Fruit fly (Drosophila melanogaster) whole organism, prepupa: ENCODE measurements around the gene Cpr97Eb.
A peak's percentile ranks its signal among the peaks of the same experiment; 100 is the strongest.

Experiments
- Blimp-1 ChIP-seq: fragments of 200-800 bp; sonication (Bioruptor generic); optimal IDR thresholded peaks from 3 replicates; lab custom pipeline; 2017; ENCODE audit warnings: missing biosample characterization, missing genetic modification characterization, mild to moderate bottlenecking, moderate library complexity, missing genetic modification reagents
- CG10631 ChIP-seq: fragments of 200-800 bp; sonication (Bioruptor generic); optimal IDR thresholded peaks from 2 replicates; lab custom pipeline; 2016; ENCODE audit warnings: missing biosample characterization, missing genetic modification characterization
- CG11294 ChIP-seq: fragments of 200-800 bp; sonication (Bioruptor generic); IDR thresholded peaks from 2 replicates; pipeline ENCODE4 v1.3.6; 2022; ENCODE audit warnings: missing biosample characterization, missing genetic modification characterization
- CG11762 ChIP-seq: fragments of 200-800 bp; sonication (Bioruptor generic); optimal IDR thresholded peaks from 3 replicates; lab custom pipeline; 2016; ENCODE audit warnings: missing biosample characterization, missing genetic modification characterization; ENCODE audit not compliant: insufficient read depth
- CG11902 ChIP-seq: fragments of 200-800 bp; sonication (Bioruptor generic); optimal IDR thresholded peaks from 3 replicates; lab custom pipeline; 2016; ENCODE audit warnings: missing biosample characterization, missing genetic modification characterization
- CG15336 ChIP-seq: fragments of 200-800 bp; sonication (Bioruptor generic); IDR thresholded peaks from 2 replicates; pipeline ENCODE4 v1.3.6; 2022; ENCODE audit warnings: missing biosample characterization, missing genetic modification characterization
- CG1621 ChIP-seq: fragments of 200-800 bp; sonication (Bioruptor generic); optimal IDR thresholded peaks from 3 replicates; lab custom pipeline; 2018; ENCODE audit warnings: missing biosample characterization, mild to moderate bottlenecking, missing genetic modification characterization
- CG16779 ChIP-seq: fragments of 200-800 bp; sonication (Bioruptor generic); optimal IDR thresholded peaks from 3 replicates; lab custom pipeline; 2017; ENCODE audit warnings: missing biosample characterization, mild to moderate bottlenecking, missing genetic modification characterization
- CG31627 ChIP-seq: fragments of 200-800 bp; sonication (Bioruptor generic); optimal IDR thresholded peaks from 3 replicates; lab custom pipeline; 2016; ENCODE audit warnings: missing biosample characterization, missing genetic modification characterization
- CG32006 ChIP-seq: fragments of 200-800 bp; sonication (Bioruptor generic); optimal IDR thresholded peaks from 3 replicates; lab custom pipeline; 2017; ENCODE audit warnings: missing biosample characterization, mild to moderate bottlenecking, missing genetic modification characterization
- CG34406 ChIP-seq: fragments of 200-800 bp; sonication (Bioruptor generic); optimal IDR thresholded peaks from 3 replicates; lab custom pipeline; 2016; ENCODE audit warnings: missing biosample characterization, missing genetic modification characterization
- CG3919 ChIP-seq: fragments of 200-800 bp; sonication (Bioruptor generic); optimal IDR thresholded peaks from 3 replicates; lab custom pipeline; 2016; ENCODE audit warnings: missing biosample characterization, missing genetic modification characterization
- CG4318 ChIP-seq: fragments of 200-800 bp; sonication (Bioruptor generic); optimal IDR thresholded peaks from 3 replicates; lab custom pipeline; 2017; ENCODE audit warnings: missing biosample characterization, mild to moderate bottlenecking, missing genetic modification characterization
- CG6163 ChIP-seq: fragments of 200-800 bp; sonication (Bioruptor generic); IDR thresholded peaks from 3 replicates; pipeline ENCODE4 v1.3.6; 2022; ENCODE audit warnings: missing biosample characterization, missing genetic modification characterization
- CG6792 ChIP-seq: fragments of 200-800 bp; sonication (Bioruptor generic); optimal IDR thresholded peaks from 3 replicates; lab custom pipeline; 2016; ENCODE audit warnings: missing biosample characterization, missing genetic modification characterization
- CG6808 ChIP-seq: fragments of 200-800 bp; sonication (Bioruptor generic); optimal IDR thresholded peaks from 3 replicates; lab custom pipeline; 2017; ENCODE audit warnings: missing biosample characterization, missing genetic modification characterization, mild to moderate bottlenecking, moderate library complexity, missing genetic modification reagents
- CG7368 ChIP-seq: fragments of 200-800 bp; sonication (Bioruptor generic); optimal IDR thresholded peaks from 3 replicates; lab custom pipeline; 2016; ENCODE audit warnings: missing biosample characterization, missing genetic modification characterization
- CG8119 ChIP-seq: fragments of 200-800 bp; sonication (Bioruptor generic); IDR thresholded peaks from 3 replicates; pipeline ENCODE4 v1.3.6; 2022; ENCODE audit warnings: missing biosample characterization, missing genetic modification characterization
- CG8319 ChIP-seq: fragments of 200-800 bp; sonication (Bioruptor generic); optimal IDR thresholded peaks from 3 replicates; lab custom pipeline; 2016; ENCODE audit warnings: missing biosample characterization, missing genetic modification characterization
- CG8632 ChIP-seq: fragments of 200-800 bp; sonication (Bioruptor generic); optimal IDR thresholded peaks from 3 replicates; lab custom pipeline; 2016; ENCODE audit warnings: missing biosample characterization, missing genetic modification characterization
- CG9139 ChIP-seq: fragments of 200-800 bp; sonication (Bioruptor generic); optimal IDR thresholded peaks from 3 replicates; lab custom pipeline; 2017; ENCODE audit warnings: missing biosample characterization, mild to moderate bottlenecking, missing genetic modification characterization
- Eip75B ChIP-seq: fragments of 200-800 bp; sonication (Bioruptor generic); optimal IDR thresholded peaks from 3 replicates; lab custom pipeline; 2016; ENCODE audit warnings: missing biosample characterization, missing genetic modification characterization
- Eip78C ChIP-seq: fragments of 200-800 bp; sonication (Bioruptor generic); peaks from one replicate; lab custom pipeline; 2016; ENCODE audit warnings: missing biosample characterization, missing genetic modification characterization
- Eip93F ChIP-seq: fragments of 200-800 bp; sonication (Bioruptor generic); optimal IDR thresholded peaks from 2 replicates; lab custom pipeline; 2016; ENCODE audit warnings: missing biosample characterization, mild to moderate bottlenecking, missing genetic modification characterization
- Gug ChIP-seq: fragments of 200-800 bp; sonication (Bioruptor generic); IDR thresholded peaks from 2 replicates; pipeline ENCODE4 v1.3.6; 2022; ENCODE audit warnings: missing biosample characterization, missing genetic modification characterization
- Hr38 ChIP-seq: sonication (Bioruptor generic); optimal IDR thresholded peaks from 2 replicates; lab custom pipeline; 2016; ENCODE audit warnings: missing biosample characterization, missing genetic modification characterization
- Hr39 ChIP-seq: fragments of 200-800 bp; sonication (Bioruptor generic); optimal IDR thresholded peaks from 2 replicates; lab custom pipeline; 2016; ENCODE audit warnings: missing biosample characterization, missing genetic modification characterization
- Hr4 ChIP-seq: fragments of 200-800 bp; sonication (Bioruptor generic); optimal IDR thresholded peaks from 3 replicates; lab custom pipeline; 2016; ENCODE audit warnings: missing biosample characterization, missing genetic modification characterization
- Lpt ChIP-seq: fragments of 200-800 bp; sonication (Bioruptor generic); optimal IDR thresholded peaks from 3 replicates; lab custom pipeline; 2016; ENCODE audit warnings: missing biosample characterization, missing genetic modification characterization
- Met ChIP-seq: fragments of 200-800 bp; sonication (Bioruptor generic); optimal IDR thresholded peaks from 3 replicates; lab custom pipeline; 2016; ENCODE audit warnings: missing biosample characterization, missing genetic modification characterization
- OdsH ChIP-seq: fragments of 200-800 bp; sonication (Bioruptor generic); optimal IDR thresholded peaks from 3 replicates; lab custom pipeline; 2016; ENCODE audit warnings: missing biosample characterization, missing genetic modification characterization
- Smox ChIP-seq: fragments of 200-800 bp; sonication (Bioruptor generic); optimal IDR thresholded peaks from 3 replicates; lab custom pipeline; 2016; ENCODE audit warnings: missing biosample characterization, missing genetic modification characterization
- Sox102F ChIP-seq: fragments of 200-800 bp; sonication (Bioruptor generic); optimal IDR thresholded peaks from 2 replicates; lab custom pipeline; 2016; ENCODE audit warnings: missing biosample characterization, mild to moderate bottlenecking, missing genetic modification characterization
- acj6 ChIP-seq: fragments of 200-800 bp; sonication (Bioruptor generic); optimal IDR thresholded peaks from 3 replicates; lab custom pipeline; 2016; ENCODE audit warnings: missing biosample characterization, missing genetic modification characterization
- cyc ChIP-seq: fragments of 200-800 bp; sonication (Bioruptor generic); optimal IDR thresholded peaks from 3 replicates; lab custom pipeline; 2016; ENCODE audit warnings: missing biosample characterization, missing genetic modification characterization
- dac ChIP-seq: fragments of 200-800 bp; sonication (Bioruptor generic); optimal IDR thresholded peaks from 2 replicates; lab custom pipeline; 2017; ENCODE audit warnings: missing biosample characterization, mild to moderate bottlenecking, missing genetic modification characterization
- dsx ChIP-seq: fragments of 200-800 bp; optimal IDR thresholded peaks from 3 replicates; lab custom pipeline; 2019; ENCODE audit warnings: missing biosample characterization, mild to moderate bottlenecking, missing genetic modification characterization, moderate library complexity; ENCODE audit not compliant: poor library complexity, severe bottlenecking
- eg ChIP-seq: fragments of 200-800 bp; sonication (Bioruptor generic); IDR thresholded peaks from 3 replicates; pipeline ENCODE4 v1.3.6; 2022; ENCODE audit warnings: missing biosample characterization, missing genetic modification characterization
- esn ChIP-seq: fragments of 200-800 bp; sonication (Bioruptor generic); optimal IDR thresholded peaks from 2 replicates; lab custom pipeline; 2016; ENCODE audit warnings: missing biosample characterization, mild to moderate bottlenecking, missing genetic modification characterization, moderate library complexity
- fd59A ChIP-seq: fragments of 200-800 bp; sonication (Bioruptor generic); optimal IDR thresholded peaks from 2 replicates; lab custom pipeline; 2017; ENCODE audit warnings: missing biosample characterization, mild to moderate bottlenecking, missing genetic modification characterization, missing genetic modification reagents
- fd85E ChIP-seq: fragments of 200-800 bp; sonication (Bioruptor generic); optimal IDR thresholded peaks from 3 replicates; lab custom pipeline; 2016; ENCODE audit warnings: missing biosample characterization, missing genetic modification characterization
- fkh ChIP-seq: fragments of 200-800 bp; sonication (Bioruptor generic); optimal IDR thresholded peaks from 3 replicates; lab custom pipeline; 2017; ENCODE audit warnings: missing biosample characterization, mild to moderate bottlenecking, missing genetic modification characterization, moderate library complexity
- lz ChIP-seq: fragments of 200-800 bp; sonication (Bioruptor generic); optimal IDR thresholded peaks from 3 replicates; lab custom pipeline; 2016; ENCODE audit warnings: missing biosample characterization, missing genetic modification characterization
- pdm3 ChIP-seq: fragments of 200-800 bp; sonication (Bioruptor generic); optimal IDR thresholded peaks from 3 replicates; lab custom pipeline; 2016; ENCODE audit warnings: missing biosample characterization, missing genetic modification characterization
- salr ChIP-seq, 2 experiments: fragments of 200-800 bp; sonication (Bioruptor generic); optimal IDR thresholded peaks; 3 replicates each; lab custom pipeline; 2016 to 2018; ENCODE audit warnings: missing biosample characterization in 2 of 2, missing genetic modification characterization in 2 of 2, mild to moderate bottlenecking in 1 of 2
- spab ChIP-seq: fragments of 200-800 bp; sonication (Bioruptor generic); optimal IDR thresholded peaks from 2 replicates; lab custom pipeline; 2017; ENCODE audit warnings: missing biosample characterization, mild to moderate bottlenecking, missing genetic modification characterization, missing genetic modification reagents
- ss ChIP-seq, 2 experiments: fragments of 200-800 bp; sonication (Bioruptor generic); optimal IDR thresholded peaks; 2 replicates in 1 of 2; 3 replicates in 1 of 2; lab custom pipeline; 2017 to 2018; ENCODE audit warnings: mild to moderate bottlenecking in 2 of 2, missing biosample characterization in 2 of 2, missing genetic modification characterization in 2 of 2, moderate library complexity in 1 of 2
- svp ChIP-seq: fragments of 200-800 bp; sonication (Bioruptor generic); peaks from one replicate; lab custom pipeline; 2016; ENCODE audit warnings: missing biosample characterization, missing genetic modification characterization
- topi ChIP-seq: fragments of 200-800 bp; sonication (Bioruptor generic); optimal IDR thresholded peaks from 3 replicates; lab custom pipeline; 2016; ENCODE audit warnings: missing biosample characterization, missing genetic modification characterization
- vri ChIP-seq: fragments of 200-800 bp; sonication (Bioruptor generic); optimal IDR thresholded peaks from 3 replicates; lab custom pipeline; 2016; ENCODE audit warnings: missing biosample characterization, mild to moderate bottlenecking, missing genetic modification characterization

Cpr97Eb gene

dm6 chr3R:27135692-27136641, 45.0 kb upstream of the Cpr97Eb start:
- peak; percentile 63 for TF ChIP-seq spab
- peak; percentile 62 for TF ChIP-seq CG9139
- TF ChIP-seq Blimp-1 (GFP tag; lab: Kevin White, UChicago), result peak; percentile 22
- TF ChIP-seq CG6163 (GFP tag; lab: Robert Waterston, UW), result peak; percentile 75
- TF ChIP-seq Hr38 (GFP tag; lab: Kevin White, UChicago), result no peak
- no peak for TF ChIP-seq Lpt (GFP tag; lab: Kevin White, UChicago)
- no peak for TF ChIP-seq CG8119
- no peak for TF ChIP-seq Hr39 (GFP tag; lab: Kevin White, UChicago)
- peak; percentile 7 to 28 for TF ChIP-seq salr (GFP tag; optimal IDR thresholded peaks at IDR 0.05; lab: Kevin White, UChicago)
- peak; percentile 42 for TF ChIP-seq OdsH (GFP tag; lab: Kevin White, UChicago)
- no peak for TF ChIP-seq Eip93F (GFP tag; lab: Kevin White, UChicago)
- peak; percentile 41 for TF ChIP-seq CG32006 (GFP tag; lab: Kevin White, UChicago)
- TF ChIP-seq CG8632, result peak; percentile 72
- TF ChIP-seq eg (GFP tag; lab: Robert Waterston, UW), result no peak
- peak; percentile 63 for TF ChIP-seq CG3919
- peak; percentile 93 for TF ChIP-seq fkh
- TF ChIP-seq acj6 (GFP tag; lab: Kevin White, UChicago), result peak; percentile 48
- TF ChIP-seq svp, result peak; percentile 39
- peak; percentile 92 for TF ChIP-seq Eip78C (GFP tag; lab: Kevin White, UChicago)
- no peak for TF ChIP-seq dac
- TF ChIP-seq CG10631 (GFP tag; lab: Kevin White, UChicago), result peak; percentile 56
- peak; percentile 51 for TF ChIP-seq CG16779 (tag; lab: Kevin White, UChicago)
- TF ChIP-seq dsx (GFP tag; lab: Kevin White, UChicago), result peak; percentile 50
- TF ChIP-seq CG11762 (GFP tag; lab: Kevin White, UChicago), result peak; percentile 18
- TF ChIP-seq Hr4 (GFP tag; lab: Kevin White, UChicago), result no peak
- TF ChIP-seq ss (GFP tag; optimal IDR thresholded peaks at IDR 0.05; lab: Kevin White, UChicago), result peak; percentile 22 to 69
- peak; percentile 49 for TF ChIP-seq CG8319
- peak; percentile 68 for TF ChIP-seq CG34406
- TF ChIP-seq CG6808, result peak; percentile 65
- peak; percentile 54 for TF ChIP-seq CG1621 (tag; lab: Kevin White, UChicago)
- TF ChIP-seq CG6792 (GFP tag; lab: Kevin White, UChicago), result peak; percentile 77
- peak; percentile 15 for TF ChIP-seq Met
- peak; percentile 69 for TF ChIP-seq CG7368 (GFP tag; lab: Kevin White, UChicago)
- TF ChIP-seq fd59A (GFP tag; lab: Kevin White, UChicago), result peak; percentile 35
- 0 out of 2 replicates have a peak, but pooled peaks have one; percentile 26 for TF ChIP-seq Gug
- peak; percentile 45 for TF ChIP-seq lz (GFP tag; lab: Kevin White, UChicago)
- peak; percentile 64 for TF ChIP-seq vri
- peak; percentile 55 for TF ChIP-seq pdm3
- TF ChIP-seq CG4318 (GFP tag; lab: Kevin White, UChicago), result no peak
- peak; percentile 49 for TF ChIP-seq Sox102F (GFP tag; lab: Kevin White, UChicago)
- TF ChIP-seq CG11902 (GFP tag; lab: Kevin White, UChicago), result no peak
- peak; percentile 23 for TF ChIP-seq fd85E
- TF ChIP-seq Smox, result peak; percentile 58
- no peak for TF ChIP-seq CG11294 (GFP tag; lab: Robert Waterston, UW)
- TF ChIP-seq CG15336 (GFP tag; lab: Robert Waterston, UW), result no peak
- TF ChIP-seq topi (GFP tag; lab: Kevin White, UChicago), result peak; percentile 22
- no peak for TF ChIP-seq cyc (GFP tag; lab: Kevin White, UChicago)
- TF ChIP-seq esn (GFP tag; lab: Kevin White, UChicago), result peak; percentile 69
- TF ChIP-seq CG31627, result peak; percentile 6
- peak; percentile 59 for TF ChIP-seq Eip75B
